Fruit fly (Drosophila melanogaster): ENCODE results near the gene CG42578.

dm6 chrX:20482790-20483564, 36.8 kb downstream of the CG42578 start:
- TF ChIP-seq kay (GFP tag; ENCODE audit: borderline replicate concordance), result no peak
- TF ChIP-seq CG12768 (GFP tag; optimal IDR thresholded peaks at IDR 0.05), result peak; percentile 26
- no peak for TF ChIP-seq CG33017 (tag; optimal IDR thresholded peaks at IDR 0.05)
- no peak for TF ChIP-seq CG5204 (GFP tag; optimal IDR thresholded peaks at IDR 0.05)
- peak; percentile 47 for TF ChIP-seq CG14711 (tag; optimal IDR thresholded peaks at IDR 0.05)

Measured in whole organism, adult.